Worm (Caenorhabditis elegans) whole organism, midembryonic: ENCODE data around the gene abi-1.

Experiments used
- T22C8.4 ChIP-seq: fragments of 200-800 bp; sonication (Bioruptor generic); IDR thresholded peaks from 2 replicates; pipeline ENCODE4 v1.3.6; 2022; ENCODE audit warnings: missing genetic modification characterization, missing compliant biosample characterization
- cog-1 ChIP-seq: sonication (generic microtip); optimal IDR thresholded peaks from 2 replicates; lab custom pipeline; 2016; ENCODE audit warnings: missing genetic modification characterization, missing compliant biosample characterization
- flt-1 ChIP-seq: fragments of 200-800 bp; sonication (Bioruptor generic); IDR thresholded peaks from 2 replicates; pipeline ENCODE4 v1.3.6; 2022; ENCODE audit warnings: missing genetic modification characterization, missing compliant biosample characterization
- klf-2 ChIP-seq: fragments of 200-800 bp; sonication (Bioruptor generic); conservative IDR thresholded peaks from 2 replicates; pipeline ENCODE4 v1.3.6; 2022; ENCODE audit warnings: missing genetic modification reagents, missing genetic modification characterization, missing compliant biosample characterization
- med-1 ChIP-seq: sonication (generic microtip); optimal IDR thresholded peaks from 2 replicates; lab custom pipeline; 2017; ENCODE audit warnings: missing genetic modification characterization, mild to moderate bottlenecking, missing compliant biosample characterization, antibody characterized with exemption, missing genetic modification reagents; ENCODE audit not compliant: insufficient read depth
- ref-1 ChIP-seq: fragments of 200-800 bp; sonication (Bioruptor generic); conservative IDR thresholded peaks from 2 replicates; pipeline ENCODE4 v1.3.6; 2022; ENCODE audit warnings: missing genetic modification reagents, missing genetic modification characterization, missing compliant biosample characterization
- tab-1 ChIP-seq: fragments of 200-800 bp; sonication (Bioruptor generic); IDR thresholded peaks from 2 replicates; pipeline ENCODE4 v1.3.6; 2022; ENCODE audit warnings: missing genetic modification characterization, missing compliant biosample characterization
- ztf-23 ChIP-seq: fragments of 200-800 bp; sonication (Bioruptor generic); IDR thresholded peaks from 2 replicates; pipeline ENCODE4 v1.3.6; 2022; ENCODE audit warnings: missing genetic modification reagents, missing genetic modification characterization, missing compliant biosample characterization
- ztf-29 ChIP-seq: fragments of 200-800 bp; sonication (Bioruptor generic); IDR thresholded peaks from 2 replicates; pipeline ENCODE4 v1.3.6; 2022; ENCODE audit warnings: missing genetic modification reagents, missing genetic modification characterization, missing compliant biosample characterization

Gene abi-1

ce11 chrIII:5722550-5722949 lies 30.0 kb upstream of the abi-1 start, which contains the start of gene wrm-1:
Gene wrm-1 (plus strand): TSS chrIII:5722850.
- TF ChIP-seq tab-1 (GFP tag; lab: Robert Waterston, UW): no peak
- TF ChIP-seq flt-1 (GFP tag; lab: Robert Waterston, UW): no peak
- no peak for TF ChIP-seq med-1 (GFP tag; lab: Kevin White, UChicago)
- no peak for TF ChIP-seq klf-2 (GFP tag; lab: Robert Waterston, UW)
- TF ChIP-seq cog-1 (tag; lab: Kevin White, UChicago): no peak
- no peak for TF ChIP-seq ztf-23 (GFP tag; lab: Robert Waterston, UW)
- TF ChIP-seq T22C8.4 (GFP tag; lab: Robert Waterston, UW): no peak

ce11 chrIII:5721888-5722287 lies 29.3 kb upstream of the abi-1 start:
- TF ChIP-seq T22C8.4 (GFP tag; lab: Robert Waterston, UW) (peak; percentile 18; the same call in 1 of the 2 replicates), flt-1 (GFP tag; lab: Robert Waterston, UW) (peak; percentile 49; the same call in 1 of the 2 replicates), med-1 (GFP tag; lab: Kevin White, UChicago) (no peak)

- TF ChIP-seq ztf-23 (GFP tag; lab: Robert Waterston, UW) (no peak), T22C8.4 (GFP tag; lab: Robert Waterston, UW) (no peak), klf-2 (GFP tag; lab: Robert Waterston, UW) (no peak), flt-1 (GFP tag; lab: Robert Waterston, UW) (no peak), ztf-29 (no peak)
Observed at ce11 chrIII:5721488-5721887, 28.9 kb upstream of the abi-1 start.

ce11 chrIII:5720266-5721019 lies 27.9 kb upstream of the abi-1 start:
- TF ChIP-seq flt-1 (GFP tag; lab: Robert Waterston, UW): peak; percentile 22; the same call in 1 of the 2 replicates
- no peak for TF ChIP-seq ztf-29
- no peak for TF ChIP-seq ztf-23 (GFP tag; lab: Robert Waterston, UW)

- no peak for TF ChIP-seq ref-1 (GFP tag; lab: Robert Waterston, UW)
- no peak for TF ChIP-seq tab-1 (GFP tag; lab: Robert Waterston, UW)
- TF ChIP-seq ztf-29: no peak
Observed at ce11 chrIII:5719832-5720194, 27.3 kb upstream of the abi-1 start.

ce11 chrIII:5719105-5719831 lies 26.7 kb upstream of the abi-1 start:
- no peak for TF ChIP-seq med-1 (GFP tag; lab: Kevin White, UChicago)
- TF ChIP-seq cog-1 (tag; lab: Kevin White, UChicago): no peak
- TF ChIP-seq tab-1 (GFP tag; lab: Robert Waterston, UW): no peak
- TF ChIP-seq ztf-29: no peak
- no peak for TF ChIP-seq klf-2 (GFP tag; lab: Robert Waterston, UW)
- TF ChIP-seq T22C8.4 (GFP tag; lab: Robert Waterston, UW): no peak
- no peak for TF ChIP-seq flt-1 (GFP tag; lab: Robert Waterston, UW)
- TF ChIP-seq ref-1 (GFP tag; lab: Robert Waterston, UW): no peak
- no peak for TF ChIP-seq ztf-23 (GFP tag; lab: Robert Waterston, UW)

- TF ChIP-seq klf-2 (GFP tag; lab: Robert Waterston, UW) (no peak), med-1 (GFP tag; lab: Kevin White, UChicago) (no peak), ztf-29 (no peak), tab-1 (GFP tag; lab: Robert Waterston, UW) (no peak), ztf-23 (GFP tag; lab: Robert Waterston, UW) (no peak), flt-1 (GFP tag; lab: Robert Waterston, UW) (no peak)
Observed at ce11 chrIII:5718385-5718784, 25.8 kb upstream of the abi-1 start.

ce11 chrIII:5717173-5717748 lies 24.7 kb upstream of the abi-1 start:
- no peak for TF ChIP-seq ztf-29
- no peak for TF ChIP-seq cog-1 (tag; lab: Kevin White, UChicago)
- no peak for TF ChIP-seq flt-1 (GFP tag; lab: Robert Waterston, UW)
- TF ChIP-seq tab-1 (GFP tag; lab: Robert Waterston, UW): no peak

- TF ChIP-seq ztf-29: peak; percentile 32; the same call in 1 of the 2 replicates
- no peak for TF ChIP-seq klf-2 (GFP tag; lab: Robert Waterston, UW)
- TF ChIP-seq ztf-23 (GFP tag; lab: Robert Waterston, UW): peak; percentile 55; the same call in 1 of the 2 replicates
- no peak for TF ChIP-seq tab-1 (GFP tag; lab: Robert Waterston, UW)
- TF ChIP-seq med-1 (GFP tag; lab: Kevin White, UChicago): no peak
- TF ChIP-seq cog-1 (tag; lab: Kevin White, UChicago): peak; percentile 77
- TF ChIP-seq flt-1 (GFP tag; lab: Robert Waterston, UW): 0 out of 2 replicates have a peak, but pooled peaks have one; percentile 34
- TF ChIP-seq T22C8.4 (GFP tag; lab: Robert Waterston, UW): no peak
- no peak for TF ChIP-seq ref-1 (GFP tag; lab: Robert Waterston, UW)
Observed at ce11 chrIII:5715467-5715866, 22.9 kb upstream of the abi-1 start.
